Worm (Caenorhabditis elegans) whole organism, L3 larva: ENCODE results near the gene W05B10.4.

Source experiments
- R02D3.7 ChIP-seq: fragments of 150-350 bp; optimal IDR thresholded peaks from 2 replicates; lab custom pipeline; 2014; ENCODE audit warnings: missing biosample characterization, missing genetic modification characterization
- ama-1 ChIP-seq: fragments of 150-350 bp; optimal IDR thresholded peaks from 2 replicates; lab custom pipeline; 2018
- ceh-82 ChIP-seq: fragments of 150-350 bp; optimal IDR thresholded peaks from 2 replicates; lab custom pipeline; 2014; ENCODE audit warnings: missing biosample characterization, missing genetic modification characterization
- egl-27 ChIP-seq: sonication (generic microtip); optimal IDR thresholded peaks from 4 replicates; lab custom pipeline; 2017; ENCODE audit warnings: missing biosample characterization, missing genetic modification reagents, missing genetic modification characterization
- fos-1 ChIP-seq: fragments of 150-350 bp; optimal IDR thresholded peaks from 2 replicates; lab custom pipeline; 2014; ENCODE audit warnings: missing biosample characterization, missing genetic modification characterization
- nhr-11 ChIP-seq: fragments of 150-350 bp; optimal IDR thresholded peaks from 2 replicates; lab custom pipeline; 2014; ENCODE audit warnings: missing biosample characterization, missing genetic modification characterization
- nhr-237 ChIP-seq: fragments of 150-350 bp; optimal IDR thresholded peaks from 2 replicates; lab custom pipeline; 2014; ENCODE audit warnings: missing biosample characterization, missing genetic modification characterization
- nhr-28 ChIP-seq: fragments of 150-350 bp; optimal IDR thresholded peaks from 2 replicates; lab custom pipeline; 2014; ENCODE audit warnings: missing biosample characterization, missing genetic modification characterization
- nhr-76 ChIP-seq: fragments of 150-350 bp; sonication (generic microtip); optimal IDR thresholded peaks from 5 replicates; lab custom pipeline; 2014; ENCODE audit warnings: missing biosample characterization, missing genetic modification characterization
- pha-4 ChIP-seq: fragments of 150-350 bp; optimal IDR thresholded peaks from 2 replicates; lab custom pipeline; 2014; ENCODE audit warnings: missing biosample characterization, missing genetic modification reagents, missing genetic modification characterization
- sea-2 ChIP-seq: fragments of 150-350 bp; sonication (generic microtip); optimal IDR thresholded peaks from 4 replicates; lab custom pipeline; 2014; ENCODE audit warnings: missing biosample characterization, missing genetic modification reagents, missing genetic modification characterization
- skn-1 ChIP-seq: fragments of 150-350 bp; optimal IDR thresholded peaks from 2 replicates; lab custom pipeline; 2014; ENCODE audit warnings: missing biosample characterization, missing genetic modification characterization
- tbx-2 ChIP-seq: sonication (generic microtip); optimal IDR thresholded peaks from 2 replicates; lab custom pipeline; 2016; ENCODE audit warnings: mild to moderate bottlenecking, missing genetic modification characterization, missing compliant biosample characterization

ce11 chrV:12683205-12683604, 15.2 kb downstream of the W05B10.4 start:
- TF ChIP-seq skn-1 (tag; lab: Kevin White, UChicago), result no peak
- no peak for TF ChIP-seq nhr-237 (tag; lab: Kevin White, UChicago)
- TF ChIP-seq fos-1 (tag; lab: Kevin White, UChicago), result no peak
- no peak for TF ChIP-seq ama-1
- TF ChIP-seq nhr-76 (tag; lab: Kevin White, UChicago), result no peak
- no peak for TF ChIP-seq nhr-11
- TF ChIP-seq sea-2 (GFP tag; lab: Kevin White, UChicago), result no peak
- TF ChIP-seq pha-4 (tag; lab: Kevin White, UChicago), result no peak
- TF ChIP-seq egl-27 (tag; lab: Kevin White, UChicago), result no peak
- TF ChIP-seq nhr-28 (tag; lab: Kevin White, UChicago), result no peak
- no peak for TF ChIP-seq R02D3.7 (tag; lab: Kevin White, UChicago)
- no peak for TF ChIP-seq ceh-82 (tag; lab: Kevin White, UChicago)
- TF ChIP-seq tbx-2, result no peak
